Fruit fly (Drosophila melanogaster) whole organism, embryonic: Measurements from ENCODE around the gene CG10137.

ENCODE experiments used
- Atf3 ChIP-seq: fragments of 200-800 bp; sonication (Bioruptor generic); optimal IDR thresholded peaks from 3 replicates; lab custom pipeline; 2016; ENCODE audit warnings: missing biosample characterization, missing genetic modification characterization
- Atf6 ChIP-seq: fragments of 200-800 bp; sonication (Bioruptor generic); IDR thresholded peaks from 2 replicates; pipeline ENCODE4 v1.3.6; 2022; ENCODE audit warnings: missing biosample characterization, missing genetic modification characterization
- Bdp1 ChIP-seq: fragments of 200-800 bp; sonication (Bioruptor generic); optimal IDR thresholded peaks from 3 replicates; lab custom pipeline; 2016; ENCODE audit warnings: missing biosample characterization, missing genetic modification characterization
- CG10654 ChIP-seq: fragments of 200-800 bp; sonication (Bioruptor generic); optimal IDR thresholded peaks from 2 replicates; lab custom pipeline; 2016; ENCODE audit warnings: missing biosample characterization, missing genetic modification characterization
- CG11398 ChIP-seq: fragments of 200-800 bp; sonication (Bioruptor generic); optimal IDR thresholded peaks from 2 replicates; lab custom pipeline; 2016; ENCODE audit warnings: missing biosample characterization, missing genetic modification characterization
- CG12299 ChIP-seq: fragments of 200-800 bp; sonication (Bioruptor generic); optimal IDR thresholded peaks from 2 replicates; lab custom pipeline; 2018; ENCODE audit warnings: missing biosample characterization, mild to moderate bottlenecking, missing genetic modification characterization
- CG13123 ChIP-seq: fragments of 200-800 bp; sonication (Bioruptor generic); optimal IDR thresholded peaks from 2 replicates; lab custom pipeline; 2016; ENCODE audit warnings: missing biosample characterization, missing genetic modification characterization
- CG15073 ChIP-seq: fragments of 200-800 bp; sonication (Bioruptor generic); optimal IDR thresholded peaks from 2 replicates; lab custom pipeline; 2016; ENCODE audit warnings: missing biosample characterization, missing genetic modification characterization
- CG1792 ChIP-seq: fragments of 200-800 bp; sonication (Bioruptor generic); optimal IDR thresholded peaks from 2 replicates; lab custom pipeline; 2016; ENCODE audit warnings: missing biosample characterization, missing genetic modification characterization
- CG2116 ChIP-seq: fragments of 200-800 bp; sonication (Bioruptor generic); optimal IDR thresholded peaks from 3 replicates; lab custom pipeline; 2018; ENCODE audit warnings: missing biosample characterization, mild to moderate bottlenecking, missing genetic modification characterization
- CG3281 ChIP-seq: fragments of 200-800 bp; sonication (Bioruptor generic); optimal IDR thresholded peaks from 3 replicates; lab custom pipeline; 2017; ENCODE audit warnings: missing biosample characterization, mild to moderate bottlenecking, missing genetic modification characterization
- CG42726 ChIP-seq: fragments of 200-800 bp; sonication (Bioruptor generic); IDR thresholded peaks from 2 replicates; pipeline ENCODE4 v1.3.6; 2022; ENCODE audit warnings: missing biosample characterization, missing genetic modification characterization; ENCODE audit not compliant: partially characterized antibody
- CG4282 ChIP-seq: fragments of 200-800 bp; sonication (Bioruptor generic); optimal IDR thresholded peaks from 2 replicates; lab custom pipeline; 2016; ENCODE audit warnings: missing biosample characterization, missing genetic modification characterization
- CG43689 ChIP-seq: fragments of 200-800 bp; sonication (Bioruptor generic); IDR thresholded peaks from 2 replicates; pipeline ENCODE4 v1.3.6; 2022; ENCODE audit warnings: missing biosample characterization, missing genetic modification characterization
- CG4617 ChIP-seq: fragments of 200-800 bp; sonication (Bioruptor generic); optimal IDR thresholded peaks from 3 replicates; lab custom pipeline; 2016; ENCODE audit warnings: missing biosample characterization, missing genetic modification characterization, borderline replicate concordance
- CG6791 ChIP-seq: fragments of 200-800 bp; sonication (Bioruptor generic); IDR thresholded peaks from 3 replicates; pipeline ENCODE4 v1.3.6; 2022; ENCODE audit warnings: missing biosample characterization, missing genetic modification characterization; ENCODE audit not compliant: partially characterized antibody
- CG8765 ChIP-seq: fragments of 200-800 bp; sonication (Bioruptor generic); IDR thresholded peaks from 2 replicates; pipeline ENCODE4 v1.3.6; 2022; ENCODE audit warnings: missing biosample characterization, missing genetic modification characterization
- CG9876 ChIP-seq: fragments of 200-800 bp; sonication (Bioruptor generic); optimal IDR thresholded peaks from 2 replicates; lab custom pipeline; 2016; ENCODE audit warnings: missing biosample characterization, missing genetic modification characterization
- Dad ChIP-seq: fragments of 200-800 bp; sonication (Bioruptor generic); optimal IDR thresholded peaks from 3 replicates; lab custom pipeline; 2016; ENCODE audit warnings: missing biosample characterization, missing genetic modification characterization
- Gsc ChIP-seq: fragments of 200-800 bp; sonication (Bioruptor generic); IDR thresholded peaks from 2 replicates; pipeline ENCODE4 v1.3.6; 2022; ENCODE audit warnings: missing biosample characterization, missing genetic modification characterization
- Hand ChIP-seq: fragments of 200-800 bp; sonication (Bioruptor generic); optimal IDR thresholded peaks from 2 replicates; lab custom pipeline; 2017; ENCODE audit warnings: mild to moderate bottlenecking, missing biosample characterization, missing genetic modification reagents, missing genetic modification characterization
- Hr39 ChIP-seq: fragments of >200 bp; optimal IDR thresholded peaks from 2 replicates; lab custom pipeline; 2017
- MESR4 ChIP-seq: fragments of 200-800 bp; sonication (Bioruptor generic); optimal IDR thresholded peaks from 2 replicates; lab custom pipeline; 2018; ENCODE audit warnings: missing biosample characterization, mild to moderate bottlenecking, missing genetic modification characterization, moderate library complexity
- Mes4 ChIP-seq: fragments of 200-800 bp; sonication (Bioruptor generic); optimal IDR thresholded peaks from 2 replicates; lab custom pipeline; 2016; ENCODE audit warnings: missing biosample characterization, missing genetic modification characterization
- NC2β ChIP-seq: fragments of 200-800 bp; sonication (Bioruptor generic); optimal IDR thresholded peaks from 2 replicates; lab custom pipeline; 2016; ENCODE audit warnings: missing biosample characterization, missing genetic modification characterization
- Nf-YA ChIP-seq: fragments of 200-800 bp; sonication (Bioruptor generic); IDR thresholded peaks from 2 replicates; pipeline ENCODE4 v1.3.6; 2022; ENCODE audit warnings: missing biosample characterization, missing genetic modification characterization
- Opbp ChIP-seq: fragments of 200-800 bp; sonication (Bioruptor generic); IDR thresholded peaks from 3 replicates; pipeline ENCODE4 v1.3.6; 2022; ENCODE audit warnings: missing biosample characterization, missing genetic modification characterization; ENCODE audit not compliant: partially characterized antibody
- Rfx ChIP-seq: fragments of 200-800 bp; sonication (Bioruptor generic); IDR thresholded peaks from 2 replicates; pipeline ENCODE4 v1.3.6; 2022; ENCODE audit warnings: missing biosample characterization, missing genetic modification characterization
- Usf ChIP-seq: fragments of 200-800 bp; sonication (Bioruptor generic); optimal IDR thresholded peaks from 2 replicates; lab custom pipeline; 2017; ENCODE audit warnings: missing genotype, missing biosample characterization, missing genetic modification characterization
- ac ChIP-seq: fragments of 200-800 bp; sonication (Bioruptor generic); optimal IDR thresholded peaks from 3 replicates; lab custom pipeline; 2017; ENCODE audit warnings: missing biosample characterization, mild to moderate bottlenecking, missing genetic modification characterization
- ara ChIP-seq: fragments of 200-800 bp; sonication (Bioruptor generic); IDR thresholded peaks from 2 replicates; pipeline ENCODE4 v1.3.6; 2022; ENCODE audit warnings: missing biosample characterization, missing genetic modification characterization
- cg ChIP-seq: fragments of 200-800 bp; sonication (Bioruptor generic); optimal IDR thresholded peaks from 3 replicates; lab custom pipeline; 2019; ENCODE audit warnings: missing biosample characterization, mild to moderate bottlenecking, missing genetic modification characterization, moderate library complexity
- ci ChIP-seq: fragments of 200-800 bp; sonication (Bioruptor generic); IDR thresholded peaks from 3 replicates; pipeline ENCODE4 v1.3.6; 2022; ENCODE audit warnings: missing biosample characterization, missing genetic modification characterization
- crc ChIP-seq: fragments of 200-800 bp; sonication (Bioruptor generic); optimal IDR thresholded peaks from 2 replicates; lab custom pipeline; 2016; ENCODE audit warnings: missing biosample characterization, missing genetic modification characterization
- crp ChIP-seq, 2 experiments: fragments of 200-800 bp; sonication (Bioruptor generic); optimal IDR thresholded peaks; 2 replicates in 1 of 2; 3 replicates in 1 of 2; lab custom pipeline; 2017; ENCODE audit warnings: missing biosample characterization in 2 of 2, missing genetic modification characterization in 2 of 2, mild to moderate bottlenecking in 1 of 2, moderate library complexity in 1 of 2
- dati ChIP-seq: fragments of 200-800 bp; sonication (Bioruptor generic); IDR thresholded peaks from 2 replicates; pipeline ENCODE4 v1.3.6; 2022; ENCODE audit warnings: missing biosample characterization, missing genetic modification characterization
- en ChIP-seq: fragments of 200-800 bp; sonication (Bioruptor generic); optimal IDR thresholded peaks from 2 replicates; lab custom pipeline; 2016; ENCODE audit warnings: missing biosample characterization, missing genetic modification characterization
- ftz-f1 ChIP-seq: fragments of 200-800 bp; sonication (Bioruptor generic); optimal IDR thresholded peaks from 2 replicates; lab custom pipeline; 2016; ENCODE audit warnings: missing biosample characterization, missing genetic modification characterization
- gcm2 ChIP-seq: fragments of 200-800 bp; sonication (Bioruptor generic); optimal IDR thresholded peaks from 2 replicates; lab custom pipeline; 2016; ENCODE audit warnings: missing biosample characterization, missing genetic modification characterization
- gsb ChIP-seq: fragments of 200-800 bp; sonication (Bioruptor generic); IDR thresholded peaks from 2 replicates; pipeline ENCODE4 v1.3.6; 2022; ENCODE audit warnings: missing biosample characterization, missing genetic modification characterization
- klu ChIP-seq: fragments of 200-800 bp; sonication (Bioruptor generic); IDR thresholded peaks from 2 replicates; pipeline ENCODE4 v1.3.6; 2022; ENCODE audit warnings: missing biosample characterization, missing genetic modification characterization
- knrl ChIP-seq: fragments of 200-800 bp; sonication (Bioruptor generic); IDR thresholded peaks from 3 replicates; pipeline ENCODE4 v1.3.6; 2022; ENCODE audit warnings: missing biosample characterization, missing genetic modification characterization; ENCODE audit not compliant: partially characterized antibody
- lola ChIP-seq, 3 experiments: fragments of >200 bp in 2 of 3; fragments of 200-800 bp in 1 of 3; sonication (Bioruptor generic) in 1 of 3; optimal IDR thresholded peaks; 2 replicates each; lab custom pipeline; 2017 to 2019; ENCODE audit warnings: missing biosample characterization in 3 of 3, missing genetic modification characterization in 3 of 3, mild to moderate bottlenecking in 1 of 3, moderate library complexity in 1 of 3
- mam ChIP-seq: fragments of 200-800 bp; sonication (Bioruptor generic); optimal IDR thresholded peaks from 3 replicates; lab custom pipeline; 2016; ENCODE audit warnings: missing biosample characterization, missing genetic modification characterization
- mld ChIP-seq: fragments of 200-800 bp; sonication (Bioruptor generic); IDR thresholded peaks from 3 replicates; pipeline ENCODE4 v1.3.6; 2022; ENCODE audit warnings: missing biosample characterization, missing genetic modification characterization; ENCODE audit not compliant: partially characterized antibody
- oc ChIP-seq: fragments of 200-800 bp; sonication (Bioruptor generic); optimal IDR thresholded peaks from 2 replicates; lab custom pipeline; 2018; ENCODE audit warnings: missing biosample characterization, mild to moderate bottlenecking, missing genetic modification characterization, moderate library complexity
- pnt ChIP-seq: fragments of 200-800 bp; sonication (Bioruptor generic); optimal IDR thresholded peaks from 3 replicates; lab custom pipeline; 2016; ENCODE audit warnings: missing biosample characterization, missing genetic modification characterization
- row ChIP-seq: fragments of 200-800 bp; sonication (Bioruptor generic); IDR thresholded peaks from 3 replicates; pipeline ENCODE4 v1.3.6; 2022; ENCODE audit warnings: missing biosample characterization, missing genetic modification characterization
- slbo ChIP-seq: fragments of 200-800 bp; sonication (Bioruptor generic); IDR thresholded peaks from 2 replicates; pipeline ENCODE4 v1.3.6; 2022; ENCODE audit warnings: missing biosample characterization, missing genetic modification characterization
- slou ChIP-seq: fragments of 200-800 bp; sonication (Bioruptor generic); optimal IDR thresholded peaks from 3 replicates; lab custom pipeline; 2016; ENCODE audit warnings: missing biosample characterization, missing genetic modification characterization
- sr ChIP-seq: fragments of 200-800 bp; sonication (Bioruptor generic); IDR thresholded peaks from 3 replicates; pipeline ENCODE4 v1.3.6; 2022; ENCODE audit warnings: missing biosample characterization, missing genetic modification characterization

Gene CG10137

DNA sequence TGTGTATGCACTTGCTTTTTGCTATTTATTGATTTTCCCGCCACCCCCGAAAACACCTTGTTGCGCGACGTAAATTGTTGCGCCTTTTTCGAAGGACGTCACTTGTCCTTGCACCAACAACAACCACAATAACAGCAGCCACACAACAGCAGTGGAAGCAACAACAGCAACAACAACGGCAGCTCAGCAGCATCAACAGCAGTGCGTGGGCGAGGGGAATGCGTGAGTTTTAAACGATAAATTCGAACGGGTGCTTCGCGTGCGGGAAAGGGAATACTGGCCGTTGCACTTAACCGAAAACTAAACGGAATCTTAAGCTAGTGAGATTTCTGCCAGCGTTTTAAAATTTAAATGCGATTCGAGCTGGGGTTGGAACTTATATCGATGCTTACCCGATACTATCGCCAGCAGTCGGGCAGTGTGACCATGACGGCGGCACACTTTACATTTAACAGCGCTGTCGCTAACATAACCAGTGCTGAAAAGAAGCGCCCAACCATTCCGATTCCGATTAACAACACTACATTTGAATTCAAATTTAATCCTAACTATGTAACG is 18.0 kb upstream of the CG10137 start, which contains the start of gene cyst (continued):
- TF ChIP-seq ara (GFP tag; lab: Robert Waterston, UW) (no peak), Hr39 (lab: Kevin White, UChicago) (no peak), crp (GFP tag; optimal IDR thresholded peaks at IDR 0.05; lab: Kevin White, UChicago) (peak in 1 of 2 experiments; percentile 55), CG8765 (GFP tag; lab: Robert Waterston, UW) (peak; percentile 18; the same call in 1 of the 2 replicates), ci (GFP tag; lab: Robert Waterston, UW) (0 out of 3 replicates have a peak, but pooled peaks have one; percentile 34), CG13123 (GFP tag; lab: Kevin White, UChicago) (peak; percentile 14), MESR4 (GFP tag; lab: Kevin White, UChicago) (peak; percentile 82), knrl (GFP tag; lab: Robert Waterston, UW) (peak; percentile 97), pnt (GFP tag; lab: Kevin White, UChicago) (no peak), Mes4 (GFP tag; lab: Kevin White, UChicago) (no peak), CG4617 (GFP tag; lab: Kevin White, UChicago) (peak; percentile 91), CG12299 (tag; lab: Kevin White, UChicago) (no peak), CG42726 (GFP tag; lab: Robert Waterston, UW) (peak; percentile 97), CG9876 (GFP tag; lab: Kevin White, UChicago) (no peak), CG43689 (no peak), Hand (GFP tag; lab: Kevin White, UChicago) (no peak), CG10654 (peak; percentile 9), en (peak; percentile 20), row (peak; percentile 27; the same call in 1 of the 3 replicates), Gsc (GFP tag; lab: Robert Waterston, UW) (no peak), ftz-f1 (GFP tag; lab: Kevin White, UChicago) (peak; percentile 67), CG3281 (GFP tag; lab: Kevin White, UChicago) (peak; percentile 31), sr (peak; percentile 60; the same call in 1 of the 3 replicates), cg (GFP tag; lab: Kevin White, UChicago) (peak; percentile 91), gcm2 (no peak), mld (peak; percentile 92), ac (GFP tag; lab: Kevin White, UChicago) (no peak), Nf-YA (GFP tag; lab: Robert Waterston, UW) (no peak), klu (GFP tag; lab: Robert Waterston, UW) (peak; percentile 46; the same call in 1 of the 2 replicates), Opbp (peak; percentile 97), gsb (GFP tag; lab: Robert Waterston, UW) (no peak), CG11398 (GFP tag; lab: Kevin White, UChicago) (no peak), Usf (GFP tag; lab: Kevin White, UChicago) (no peak), Rfx (GFP tag; lab: Robert Waterston, UW) (peak; percentile 68), CG1792 (GFP tag; lab: Kevin White, UChicago) (peak; percentile 6), Atf6 (peak; percentile 32; the same call in 1 of the 2 replicates), CG6791 (peak; percentile 97), crc (GFP tag; lab: Kevin White, UChicago) (no peak), slou (GFP tag; lab: Kevin White, UChicago) (no peak), mam (GFP tag; lab: Kevin White, UChicago) (peak; percentile 70), CG2116 (GFP tag; lab: Kevin White, UChicago) (peak; percentile 50), slbo (peak; percentile 55; the same call in 1 of the 2 replicates), CG15073 (GFP tag; lab: Kevin White, UChicago) (no peak), dati (no peak), CG4282 (GFP tag; lab: Kevin White, UChicago) (peak; percentile 10), Atf3 (GFP tag; lab: Kevin White, UChicago) (no peak), NC2β (GFP tag; lab: Kevin White, UChicago) (peak; percentile 13), Bdp1 (GFP tag; lab: Kevin White, UChicago) (no peak), lola (GFP tag; optimal IDR thresholded peaks at IDR 0.05; lab: Kevin White, UChicago) (no peak), Dad (peak; percentile 66), oc (tag; lab: Kevin White, UChicago) (no peak)
